Fruit fly (Drosophila melanogaster): ENCODE data around the gene CG17776.

Gene CG17776

dm6 chrX:2165394-2165793 lies 19.1 kb upstream of the CG17776 start:
- TF ChIP-seq Dif (GFP tag; optimal IDR thresholded peaks at IDR 0.05; ENCODE audit: partially characterized antibody) (no peak), Rel (GFP tag; optimal IDR thresholded peaks at IDR 0.05) (no peak), Rel (tag; optimal IDR thresholded peaks at IDR 0.05) (no peak), dsf (GFP tag; optimal IDR thresholded peaks at IDR 0.05; ENCODE audit: borderline replicate concordance) (no peak), jim (GFP tag; optimal IDR thresholded peaks at IDR 0.05) (no peak), Sp1 (GFP tag; optimal IDR thresholded peaks at IDR 0.05) (no peak), foxo (GFP tag; optimal IDR thresholded peaks at IDR 0.05) (no peak), N (GFP tag; optimal IDR thresholded peaks at IDR 0.05) (no peak), Abd-B (GFP tag; optimal IDR thresholded peaks at IDR 0.05) (no peak), HLH106 (tag; optimal IDR thresholded peaks at IDR 0.05) (no peak), Jra (GFP tag; optimal IDR thresholded peaks at IDR 0.05) (no peak), CG32264 (GFP tag; optimal IDR thresholded peaks at IDR 0.05) (no peak), ey (GFP tag; optimal IDR thresholded peaks at IDR 0.05) (no peak), tai (GFP tag; optimal IDR thresholded peaks at IDR 0.05) (no peak), pan (optimal IDR thresholded peaks at IDR 0.05) (no peak), dmrt93B (GFP tag; optimal IDR thresholded peaks at IDR 0.05) (no peak), rgr (GFP tag; optimal IDR thresholded peaks at IDR 0.05) (no peak), woc (GFP tag; optimal IDR thresholded peaks at IDR 0.05) (no peak), CrebA (GFP tag; optimal IDR thresholded peaks at IDR 0.05; ENCODE audit: borderline replicate concordance) (no peak)

dm6 chrX:2166129-2166528 lies 18.4 kb upstream of the CG17776 start:
- TF ChIP-seq Vsx2 (GFP tag; optimal IDR thresholded peaks at IDR 0.05; ENCODE audit: partially characterized antibody) = no peak
- TF ChIP-seq psq (GFP tag; optimal IDR thresholded peaks at IDR 0.05) = no peak
- TF ChIP-seq GATAd (GFP tag; optimal IDR thresholded peaks at IDR 0.05) = no peak
- TF ChIP-seq h (GFP tag; optimal IDR thresholded peaks at IDR 0.05) = no peak
- TF ChIP-seq dl (GFP tag; optimal IDR thresholded peaks at IDR 0.05; ENCODE audit: insufficient read depth in 1 of 2, partially characterized antibody in 2 of 2) = no peak
- TF ChIP-seq usp (GFP tag; optimal IDR thresholded peaks at IDR 0.05) = no peak
- no peak for TF ChIP-seq N (GFP tag; optimal IDR thresholded peaks at IDR 0.05)

dm6 chrX:2168485-2169199 lies 15.9 kb upstream of the CG17776 start:
- TF ChIP-seq psq (GFP tag; optimal IDR thresholded peaks at IDR 0.05) = no peak
- no peak for TF ChIP-seq CG32264 (GFP tag; optimal IDR thresholded peaks at IDR 0.05)
- TF ChIP-seq N (GFP tag; optimal IDR thresholded peaks at IDR 0.05) = no peak
- TF ChIP-seq Mio (GFP tag; optimal IDR thresholded peaks at IDR 0.05) = no peak
- no peak for TF ChIP-seq CG9705 (GFP tag; optimal IDR thresholded peaks at IDR 0.05)
- TF ChIP-seq usp (GFP tag; optimal IDR thresholded peaks at IDR 0.05) = no peak
- TF ChIP-seq pan (optimal IDR thresholded peaks at IDR 0.05) = no peak
- no peak for TF ChIP-seq Abd-B (GFP tag; optimal IDR thresholded peaks at IDR 0.05)
- no peak for TF ChIP-seq Dfd (GFP tag; optimal IDR thresholded peaks at IDR 0.05)
- no peak for TF ChIP-seq Sp1 (GFP tag; optimal IDR thresholded peaks at IDR 0.05)
- no peak for TF ChIP-seq OdsH (GFP tag; optimal IDR thresholded peaks at IDR 0.05)
- TF ChIP-seq Hr78 (GFP tag; optimal IDR thresholded peaks at IDR 0.05) = no peak
- no peak for TF ChIP-seq Vsx2 (GFP tag; optimal IDR thresholded peaks at IDR 0.05; ENCODE audit: partially characterized antibody)
- TF ChIP-seq lola (GFP tag; optimal IDR thresholded peaks at IDR 0.05) = no peak
- no peak for TF ChIP-seq Dif (GFP tag; optimal IDR thresholded peaks at IDR 0.05; ENCODE audit: partially characterized antibody)
- no peak for TF ChIP-seq tai (GFP tag; optimal IDR thresholded peaks at IDR 0.05)
- no peak for TF ChIP-seq GATAd (GFP tag; optimal IDR thresholded peaks at IDR 0.05)
- TF ChIP-seq dl (GFP tag; optimal IDR thresholded peaks at IDR 0.05; ENCODE audit: insufficient read depth in 1 of 2, partially characterized antibody in 2 of 2) = no peak

- TF ChIP-seq br (GFP tag; optimal IDR thresholded peaks at IDR 0.05) (no peak), Myc (optimal IDR thresholded peaks at IDR 0.05) (peak; percentile 60)
Observed at dm6 chrX:2170424-2170823, 14.1 kb upstream of the CG17776 start.

- no peak for TF ChIP-seq HLH106 (tag; optimal IDR thresholded peaks at IDR 0.05)
- TF ChIP-seq woc (GFP tag; optimal IDR thresholded peaks at IDR 0.05) = no peak
- no peak for TF ChIP-seq N (GFP tag; optimal IDR thresholded peaks at IDR 0.05)
- no peak for TF ChIP-seq Hnf4 (GFP tag; optimal IDR thresholded peaks at IDR 0.05)
- TF ChIP-seq br (GFP tag; optimal IDR thresholded peaks at IDR 0.05) = no peak
- TF ChIP-seq GATAd (GFP tag; optimal IDR thresholded peaks at IDR 0.05) = no peak
Observed at dm6 chrX:2172420-2172827, 12.1 kb upstream of the CG17776 start, which contains the start of gene ND-B14.5A. TSS of gene ND-B14.5A (plus strand) at chrX:2172526.

All from whole organism, wandering third instar larva.